Fruit fly (Drosophila melanogaster) whole organism, embryonic: ENCODE results near the gene CG33110.

ENCODE experiments used
- B-H1 ChIP-seq: fragments of 200-800 bp; sonication (Bioruptor generic); IDR thresholded peaks from 3 replicates; pipeline ENCODE4 v1.3.6; 2022; ENCODE audit warnings: missing biosample characterization, missing genetic modification characterization
- B-H2 ChIP-seq: fragments of 200-800 bp; sonication (Bioruptor generic); optimal IDR thresholded peaks from 2 replicates; lab custom pipeline; 2018; ENCODE audit warnings: missing biosample characterization, mild to moderate bottlenecking, missing genetic modification characterization
- CG10959 ChIP-seq: fragments of 200-800 bp; sonication (Bioruptor generic); IDR thresholded peaks from 2 replicates; pipeline ENCODE4 v1.3.6; 2022; ENCODE audit warnings: missing biosample characterization, missing genetic modification characterization
- CG12219 ChIP-seq: fragments of 200-800 bp; sonication (Bioruptor generic); optimal IDR thresholded peaks from 3 replicates; lab custom pipeline; 2018; ENCODE audit warnings: missing biosample characterization, mild to moderate bottlenecking, missing genetic modification characterization
- CG14667 ChIP-seq: fragments of 200-800 bp; sonication (Bioruptor generic); IDR thresholded peaks from 2 replicates; pipeline ENCODE4 v1.3.6; 2022; ENCODE audit warnings: missing biosample characterization, missing genetic modification characterization
- CG15011 ChIP-seq: fragments of 200-800 bp; sonication (Bioruptor generic); optimal IDR thresholded peaks from 3 replicates; lab custom pipeline; 2018; ENCODE audit warnings: missing biosample characterization, mild to moderate bottlenecking, missing genetic modification characterization
- CG17385 ChIP-seq: fragments of 200-800 bp; sonication (Bioruptor generic); optimal IDR thresholded peaks from 3 replicates; lab custom pipeline; 2018; ENCODE audit warnings: missing biosample characterization, mild to moderate bottlenecking, missing genetic modification characterization
- CG18011 ChIP-seq: fragments of 200-800 bp; sonication (Bioruptor generic); optimal IDR thresholded peaks from 2 replicates; lab custom pipeline; 2017; ENCODE audit warnings: missing biosample characterization, missing genetic modification characterization, mild to moderate bottlenecking, moderate library complexity, missing genotype
- CG18599 ChIP-seq: fragments of 200-800 bp; sonication (Bioruptor generic); optimal IDR thresholded peaks from 3 replicates; lab custom pipeline; 2017; ENCODE audit warnings: missing biosample characterization, missing genetic modification characterization, mild to moderate bottlenecking, moderate library complexity, missing genetic modification reagents
- CG42726 ChIP-seq: fragments of 200-800 bp; sonication (Bioruptor generic); IDR thresholded peaks from 2 replicates; pipeline ENCODE4 v1.3.6; 2022; ENCODE audit warnings: missing biosample characterization, missing genetic modification characterization; ENCODE audit not compliant: partially characterized antibody
- CG4617 ChIP-seq: fragments of 200-800 bp; sonication (Bioruptor generic); optimal IDR thresholded peaks from 3 replicates; lab custom pipeline; 2016; ENCODE audit warnings: missing biosample characterization, missing genetic modification characterization, borderline replicate concordance
- CG5953 ChIP-seq: fragments of 200-800 bp; sonication (Bioruptor generic); IDR thresholded peaks from 2 replicates; pipeline ENCODE4 v1.3.6; 2022; ENCODE audit warnings: missing biosample characterization, missing genetic modification characterization
- CG6254 ChIP-seq: fragments of 200-800 bp; sonication (Bioruptor generic); optimal IDR thresholded peaks from 3 replicates; lab custom pipeline; 2017; ENCODE audit warnings: mild to moderate bottlenecking, missing biosample characterization, missing genetic modification reagents, missing genetic modification characterization
- CG6272 ChIP-seq: fragments of 200-800 bp; sonication (Bioruptor generic); IDR thresholded peaks from 2 replicates; pipeline ENCODE4 v1.3.6; 2022; ENCODE audit warnings: missing biosample characterization, missing genetic modification characterization
- CG7556 ChIP-seq: fragments of 200-800 bp; sonication (Bioruptor generic); optimal IDR thresholded peaks from 2 replicates; lab custom pipeline; 2017; ENCODE audit warnings: missing biosample characterization, mild to moderate bottlenecking, missing genetic modification characterization
- CG7928 ChIP-seq: fragments of 200-800 bp; sonication (Bioruptor generic); optimal IDR thresholded peaks from 2 replicates; lab custom pipeline; 2017; ENCODE audit warnings: missing biosample characterization, mild to moderate bottlenecking, missing genetic modification characterization
- CG8290 ChIP-seq, 3 experiments: fragments of 200-800 bp; sonication (Bioruptor generic); optimal IDR thresholded peaks; 2 replicates each; lab custom pipeline; 2016 to 2019; ENCODE audit warnings: missing biosample characterization in 3 of 3, missing genetic modification characterization in 3 of 3, mild to moderate bottlenecking in 2 of 3, moderate library complexity in 1 of 3
- CG8924 ChIP-seq: fragments of 200-800 bp; optimal IDR thresholded peaks from 3 replicates; lab custom pipeline; 2019; ENCODE audit warnings: missing biosample characterization, mild to moderate bottlenecking, missing genetic modification characterization, moderate library complexity
- CG9817 ChIP-seq: fragments of 200-800 bp; sonication (Bioruptor generic); optimal IDR thresholded peaks from 2 replicates; lab custom pipeline; 2018; ENCODE audit warnings: missing biosample characterization, mild to moderate bottlenecking, missing genetic modification characterization, moderate library complexity
- Chrac-16 ChIP-seq: fragments of 200-800 bp; sonication (Bioruptor generic); optimal IDR thresholded peaks from 3 replicates; lab custom pipeline; 2016; ENCODE audit warnings: missing biosample characterization, missing genetic modification characterization
- Deaf1 ChIP-seq: fragments of 200-800 bp; optimal IDR thresholded peaks from 3 replicates; lab custom pipeline; 2019; ENCODE audit warnings: missing biosample characterization, mild to moderate bottlenecking, missing genetic modification characterization, moderate library complexity
- Doc3 ChIP-seq: fragments of 200-800 bp; sonication (Bioruptor generic); IDR thresholded peaks from 3 replicates; pipeline ENCODE4 v1.3.6; 2022; ENCODE audit warnings: missing biosample characterization, missing genetic modification characterization; ENCODE audit not compliant: partially characterized antibody
- Eip74EF ChIP-seq, 2 experiments: fragments of 200-800 bp in 1 of 2; fragments of >200 bp in 1 of 2; sonication (Bioruptor generic) in 1 of 2; optimal IDR thresholded peaks; 2 replicates each; lab custom pipeline; 2017 to 2019; ENCODE audit warnings: missing biosample characterization in 2 of 2, missing genetic modification characterization in 2 of 2, mild to moderate bottlenecking in 1 of 2, moderate library complexity in 1 of 2
- Lhr ChIP-seq: fragments of 200-800 bp; sonication (Bioruptor generic); optimal IDR thresholded peaks from 3 replicates; lab custom pipeline; 2017; ENCODE audit warnings: mild to moderate bottlenecking, missing biosample characterization, missing genetic modification reagents, missing genetic modification characterization
- Lim3 ChIP-seq: fragments of 200-800 bp; sonication (Bioruptor generic); IDR thresholded peaks from 2 replicates; pipeline ENCODE4 v1.3.6; 2022; ENCODE audit warnings: missing biosample characterization, missing genetic modification characterization
- MBD-R2 ChIP-seq: fragments of 200-800 bp; sonication (Bioruptor generic); IDR thresholded peaks from 2 replicates; pipeline ENCODE4 v1.3.6; 2022; ENCODE audit warnings: missing biosample characterization, missing genetic modification characterization
- Rx ChIP-seq: fragments of 200-800 bp; sonication (Bioruptor generic); IDR thresholded peaks from 2 replicates; pipeline ENCODE4 v1.3.6; 2022; ENCODE audit warnings: missing biosample characterization, missing genetic modification characterization
- Sin3A ChIP-seq: fragments of >200 bp; optimal IDR thresholded peaks from 2 replicates; lab custom pipeline; 2018
- Stat92E ChIP-seq, 3 experiments: fragments of >200 bp in 2 of 3; fragments of 200-800 bp in 1 of 3; sonication (Bioruptor generic) in 1 of 3; optimal IDR thresholded peaks; 2 replicates each; lab custom pipeline; 2017 to 2019; ENCODE audit warnings: missing biosample characterization in 3 of 3, missing genetic modification characterization in 3 of 3, mild to moderate bottlenecking in 1 of 3, moderate library complexity in 1 of 3
- az2 ChIP-seq: fragments of 200-800 bp; sonication (Bioruptor generic); optimal IDR thresholded peaks from 3 replicates; lab custom pipeline; 2016; ENCODE audit warnings: missing biosample characterization, missing genetic modification characterization
- cas ChIP-seq: fragments of 200-800 bp; sonication (Bioruptor generic); IDR thresholded peaks from 2 replicates; pipeline ENCODE4 v1.3.6; 2022; ENCODE audit warnings: missing biosample characterization, missing genetic modification characterization
- crc ChIP-seq: fragments of 200-800 bp; sonication (Bioruptor generic); optimal IDR thresholded peaks from 2 replicates; lab custom pipeline; 2016; ENCODE audit warnings: missing biosample characterization, missing genetic modification characterization
- fd64A ChIP-seq: fragments of 200-800 bp; sonication (Bioruptor generic); optimal IDR thresholded peaks from 3 replicates; lab custom pipeline; 2018; ENCODE audit warnings: missing biosample characterization, mild to moderate bottlenecking, missing genetic modification characterization
- gfzf ChIP-seq: fragments of 200-800 bp; sonication (Bioruptor generic); optimal IDR thresholded peaks from 2 replicates; lab custom pipeline; 2016; ENCODE audit warnings: missing biosample characterization, mild to moderate bottlenecking, missing genetic modification characterization, moderate library complexity
- ken ChIP-seq: fragments of 200-800 bp; sonication (Bioruptor generic); IDR thresholded peaks from 3 replicates; pipeline ENCODE4 v1.3.6; 2022; ENCODE audit warnings: missing biosample characterization, missing genetic modification characterization
- kni ChIP-seq: fragments of 200-800 bp; sonication (Bioruptor generic); optimal IDR thresholded peaks from 3 replicates; lab custom pipeline; 2017; ENCODE audit warnings: mild to moderate bottlenecking, missing biosample characterization, missing genetic modification reagents, missing genetic modification characterization
- mam ChIP-seq: fragments of 200-800 bp; sonication (Bioruptor generic); optimal IDR thresholded peaks from 3 replicates; lab custom pipeline; 2016; ENCODE audit warnings: missing biosample characterization, missing genetic modification characterization
- nerfin-1 ChIP-seq: fragments of 200-800 bp; sonication (Bioruptor generic); optimal IDR thresholded peaks from 3 replicates; lab custom pipeline; 2019; ENCODE audit warnings: missing biosample characterization, mild to moderate bottlenecking, missing genetic modification characterization, moderate library complexity
- p53 ChIP-seq: fragments of 200-800 bp; sonication (Bioruptor generic); optimal IDR thresholded peaks from 2 replicates; lab custom pipeline; 2016; ENCODE audit warnings: missing biosample characterization, missing genetic modification characterization
- pnt ChIP-seq: fragments of 200-800 bp; sonication (Bioruptor generic); optimal IDR thresholded peaks from 3 replicates; lab custom pipeline; 2016; ENCODE audit warnings: missing biosample characterization, missing genetic modification characterization
- pum ChIP-seq: fragments of 200-800 bp; sonication (Bioruptor generic); optimal IDR thresholded peaks from 2 replicates; lab custom pipeline; 2016; ENCODE audit warnings: missing biosample characterization, missing genetic modification characterization
- sna ChIP-seq: fragments of 200-800 bp; sonication (Bioruptor generic); IDR thresholded peaks from 2 replicates; pipeline ENCODE4 v1.3.6; 2022; ENCODE audit warnings: missing biosample characterization, missing genetic modification characterization; ENCODE audit not compliant: partially characterized antibody
- stwl ChIP-seq: fragments of 200-800 bp; sonication (Bioruptor generic); optimal IDR thresholded peaks from 3 replicates; lab custom pipeline; 2018; ENCODE audit warnings: missing biosample characterization, mild to moderate bottlenecking, missing genetic modification characterization, moderate library complexity
- sug ChIP-seq: fragments of 200-800 bp; optimal IDR thresholded peaks from 2 replicates; lab custom pipeline; 2019; ENCODE audit warnings: missing biosample characterization, mild to moderate bottlenecking, missing genetic modification characterization, moderate library complexity
- tin ChIP-seq: fragments of 200-800 bp; sonication (Bioruptor generic); optimal IDR thresholded peaks from 3 replicates; lab custom pipeline; 2016; ENCODE audit warnings: missing biosample characterization, missing genetic modification characterization
- tll ChIP-seq, 2 experiments: fragments of 200-800 bp in 1 of 2; fragments of >200 bp in 1 of 2; sonication (Bioruptor generic) in 1 of 2; optimal IDR thresholded peaks; 2 replicates each; lab custom pipeline; 2017 to 2019; ENCODE audit warnings: missing biosample characterization in 2 of 2, missing genetic modification characterization in 2 of 2, mild to moderate bottlenecking in 1 of 2, moderate library complexity in 1 of 2
- trem ChIP-seq: fragments of 200-800 bp; optimal IDR thresholded peaks from 3 replicates; lab custom pipeline; 2019; ENCODE audit warnings: missing biosample characterization, mild to moderate bottlenecking, missing genetic modification characterization, moderate library complexity
- tup ChIP-seq: fragments of 200-800 bp; sonication (Bioruptor generic); optimal IDR thresholded peaks from 2 replicates; lab custom pipeline; 2016; ENCODE audit warnings: missing biosample characterization, mild to moderate bottlenecking, missing genetic modification characterization, moderate library complexity
- vfl ChIP-seq: fragments of 200-800 bp; sonication (Bioruptor generic); optimal IDR thresholded peaks from 2 replicates; lab custom pipeline; 2016; ENCODE audit warnings: missing biosample characterization, missing genetic modification characterization
- wek ChIP-seq: fragments of 200-800 bp; sonication (Bioruptor generic); optimal IDR thresholded peaks from 3 replicates; lab custom pipeline; 2018; ENCODE audit warnings: missing biosample characterization, mild to moderate bottlenecking, missing genetic modification characterization, moderate library complexity

Gene CG33110

DNA sequence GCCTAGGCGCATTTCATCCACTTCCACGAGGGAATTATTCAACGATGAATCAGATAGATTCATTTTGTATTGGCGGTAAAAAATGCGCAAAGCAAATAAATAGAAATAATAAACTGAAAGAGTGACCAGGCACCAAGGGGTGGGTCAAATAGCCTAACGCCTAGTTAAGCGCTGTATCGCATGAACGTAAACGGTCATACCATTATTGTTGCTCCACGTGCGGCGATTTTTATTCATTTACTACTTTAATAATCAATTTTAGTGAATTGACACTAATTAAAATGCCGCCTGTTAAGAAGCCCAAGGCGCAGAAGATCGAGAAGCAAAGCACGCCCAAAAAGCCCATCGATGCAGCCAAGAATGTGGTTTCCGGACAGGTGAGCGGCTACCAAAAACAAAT lies 14.6 kb downstream of the CG33110 start, which contains the start of the genes CG33107 and CG6937 (continued):
- no peak for TF ChIP-seq Deaf1
- TF ChIP-seq pnt (GFP tag; lab: Kevin White, UChicago): no peak
- TF ChIP-seq kni (GFP tag; lab: Kevin White, UChicago): no peak
- TF ChIP-seq trem (tag; lab: Kevin White, UChicago): peak; percentile 29
- TF ChIP-seq CG10959 (GFP tag; lab: Robert Waterston, UW): no peak
- no peak for TF ChIP-seq Lim3 (GFP tag; lab: Robert Waterston, UW)
- no peak for TF ChIP-seq CG6254 (GFP tag; lab: Kevin White, UChicago)
- peak; percentile 83 for TF ChIP-seq MBD-R2 (GFP tag; lab: Robert Waterston, UW)
- TF ChIP-seq vfl: no peak
- TF ChIP-seq Rx (GFP tag; lab: Robert Waterston, UW): no peak
- TF ChIP-seq pum: no peak
- TF ChIP-seq sna: 0 out of 2 replicates have a peak, but pooled peaks have one; percentile 16
- no peak for TF ChIP-seq tup (GFP tag; lab: Kevin White, UChicago)
- no peak for TF ChIP-seq CG14667 (GFP tag; lab: Robert Waterston, UW)
- no peak for TF ChIP-seq CG18599 (GFP tag; lab: Kevin White, UChicago)
- no peak for TF ChIP-seq CG5953 (GFP tag; lab: Robert Waterston, UW)
- peak; percentile 47 for TF ChIP-seq Sin3A (lab: Kevin White, UChicago)
- TF ChIP-seq CG8924 (tag; lab: Kevin White, UChicago): peak; percentile 30
- TF ChIP-seq CG18011 (GFP tag; lab: Kevin White, UChicago): no peak
- no peak for TF ChIP-seq mam (GFP tag; lab: Kevin White, UChicago)
- peak; percentile 61 for TF ChIP-seq CG4617
- no peak for TF ChIP-seq CG15011
- peak; percentile 48; the same call in 1 of the 2 replicates for TF ChIP-seq CG42726
- TF ChIP-seq tll (GFP tag; optimal IDR thresholded peaks at IDR 0.05; lab: Kevin White, UChicago): no peak
- peak; percentile 90 for TF ChIP-seq gfzf (GFP tag; lab: Kevin White, UChicago)
- TF ChIP-seq CG7928 (GFP tag; lab: Kevin White, UChicago): no peak
- TF ChIP-seq ken (GFP tag; lab: Robert Waterston, UW): no peak
- TF ChIP-seq az2 (GFP tag; lab: Kevin White, UChicago): no peak
- TF ChIP-seq sug (tag; lab: Kevin White, UChicago): peak; percentile 9
- TF ChIP-seq fd64A: no peak
- TF ChIP-seq B-H2: no peak
- TF ChIP-seq tin (GFP tag; lab: Kevin White, UChicago): no peak
- no peak for TF ChIP-seq cas (GFP tag; lab: Robert Waterston, UW)
- no peak for TF ChIP-seq Eip74EF (GFP tag; optimal IDR thresholded peaks at IDR 0.05; lab: Kevin White, UChicago)
- TF ChIP-seq CG17385: no peak
- 0 out of 3 replicates have a peak, but pooled peaks have one; percentile 42 for TF ChIP-seq Doc3
- no peak for TF ChIP-seq Lhr (GFP tag; lab: Kevin White, UChicago)
- no peak for TF ChIP-seq B-H1
- TF ChIP-seq wek (GFP tag; lab: Kevin White, UChicago): no peak
- TF ChIP-seq CG6272 (GFP tag; lab: Robert Waterston, UW): no peak
- no peak for TF ChIP-seq crc (GFP tag; lab: Kevin White, UChicago)
- no peak for TF ChIP-seq nerfin-1 (tag; lab: Kevin White, UChicago)
- TF ChIP-seq Stat92E (GFP tag; optimal IDR thresholded peaks at IDR 0.05; lab: Kevin White, UChicago): no peak
- no peak for TF ChIP-seq CG9817
- no peak for TF ChIP-seq p53 (GFP tag; lab: Kevin White, UChicago)
- TF ChIP-seq Chrac-16 (GFP tag; lab: Kevin White, UChicago): no peak
- peak; percentile 71 for TF ChIP-seq stwl (tag; lab: Kevin White, UChicago)
- no peak for TF ChIP-seq CG12219 (GFP tag; lab: Kevin White, UChicago)
- TF ChIP-seq CG8290 (GFP tag; optimal IDR thresholded peaks at IDR 0.05; lab: Kevin White, UChicago): no peak
- no peak for TF ChIP-seq CG8290 (tag; optimal IDR thresholded peaks at IDR 0.05; lab: Kevin White, UChicago)
- TF ChIP-seq CG7556: no peak
